Worm (Caenorhabditis elegans) whole organism, early embryonic: ENCODE results near the gene isy-1.

Experiments
- aly-1 ChIP-seq: sonication (generic microtip); optimal IDR thresholded peaks from 2 replicates; lab custom pipeline; 2016; ENCODE audit warnings: missing genetic modification characterization, missing compliant biosample characterization
- ama-1 ChIP-seq: fragments of 150-350 bp; optimal IDR thresholded peaks from 2 replicates; lab custom pipeline; 2014
- flt-1 ChIP-seq: fragments of 200-800 bp; sonication (Bioruptor generic); IDR thresholded peaks from 2 replicates; pipeline ENCODE4 v1.3.6; 2022; ENCODE audit warnings: missing genetic modification characterization, missing compliant biosample characterization
- hmg-4 ChIP-seq: fragments of 200-800 bp; sonication (Bioruptor generic); optimal IDR thresholded peaks from 2 replicates; lab custom pipeline; 2018; ENCODE audit warnings: mild to moderate bottlenecking, missing genetic modification characterization, missing compliant biosample characterization
- pes-1 ChIP-seq: fragments of 200-800 bp; sonication (Bioruptor generic); IDR thresholded peaks from 2 replicates; pipeline ENCODE4 v1.3.6; 2022; ENCODE audit warnings: missing genetic modification reagents, missing genetic modification characterization, missing compliant biosample characterization

- TF ChIP-seq flt-1 (GFP tag; lab: Robert Waterston, UW) (no peak), pes-1 (no peak), hmg-4 (GFP tag; lab: Kevin White, UChicago) (no peak), ama-1 (lab: Kevin White, UChicago) (no peak), aly-1 (tag; lab: Kevin White, UChicago) (no peak)
Measured at ce11 chrV:11043767-11044166, 43.3 kb upstream of the isy-1 start, which contains the start of gene C45B11.6.
